Worm (Caenorhabditis elegans) whole organism, mixed stage, embryonic: ENCODE measurements around the gene cogc-2.

Source experiments
- blmp-1 ChIP-seq: fragments of 150-350 bp; optimal IDR thresholded peaks from 2 replicates; lab custom pipeline; 2014; ENCODE audit warnings: missing biosample characterization, missing genetic modification characterization
- ceh-43 ChIP-seq: fragments of 200-800 bp; sonication (Bioruptor generic); optimal IDR thresholded peaks from 2 replicates; lab custom pipeline; 2018; ENCODE audit warnings: mild to moderate bottlenecking, missing genetic modification characterization, moderate library complexity, missing compliant biosample characterization
- drap-1 ChIP-seq: fragments of 200-800 bp; sonication (Bioruptor generic); optimal IDR thresholded peaks from 3 replicates; lab custom pipeline; 2018; ENCODE audit warnings: mild to moderate bottlenecking, missing genetic modification characterization, missing compliant biosample characterization
- ham-2 ChIP-seq: fragments of 200-800 bp; sonication (Bioruptor generic); optimal IDR thresholded peaks from 2 replicates; lab custom pipeline; 2018; ENCODE audit warnings: mild to moderate bottlenecking, missing genetic modification characterization, missing compliant biosample characterization
- mab-5 ChIP-seq: fragments of 150-350 bp; optimal IDR thresholded peaks from 2 replicates; lab custom pipeline; 2014; ENCODE audit warnings: missing biosample characterization, missing genetic modification characterization
- nhr-12 ChIP-seq: fragments of 150-350 bp; optimal IDR thresholded peaks from 2 replicates; lab custom pipeline; 2014; ENCODE audit warnings: missing biosample characterization, missing genetic modification characterization
- nhr-28 ChIP-seq: fragments of 150-350 bp; optimal IDR thresholded peaks from 2 replicates; lab custom pipeline; 2014; ENCODE audit warnings: missing biosample characterization, missing genetic modification characterization
- nhr-76 ChIP-seq: sonication (generic microtip); optimal IDR thresholded peaks from 2 replicates; lab custom pipeline; 2017; ENCODE audit warnings: missing biosample characterization, missing genetic modification characterization
- pha-4 ChIP-seq: fragments of 150-350 bp; optimal IDR thresholded peaks from 2 replicates; lab custom pipeline; 2018; ENCODE audit warnings: missing biosample characterization, missing genetic modification reagents, missing genetic modification characterization
- snpc-4 ChIP-seq: fragments of 150-350 bp; optimal IDR thresholded peaks from 2 replicates; lab custom pipeline; 2014; ENCODE audit warnings: missing biosample characterization, missing genetic modification characterization
- sptf-1 ChIP-seq: sonication (generic microtip); optimal IDR thresholded peaks from 2 replicates; lab custom pipeline; 2017; ENCODE audit warnings: mild to moderate bottlenecking, missing genetic modification characterization, moderate library complexity, missing compliant biosample characterization
- unc-39 ChIP-seq: fragments of 150-350 bp; optimal IDR thresholded peaks from 2 replicates; lab custom pipeline; 2014; ENCODE audit warnings: missing biosample characterization, missing genetic modification characterization
- unc-62 ChIP-seq: fragments of 150-350 bp; optimal IDR thresholded peaks from 2 replicates; lab custom pipeline; 2014; ENCODE audit warnings: missing biosample characterization, missing genetic modification reagents, missing genetic modification characterization

ce11 chrIV:7010195-7010594, 29.2 kb downstream of the cogc-2 start:
- no peak for TF ChIP-seq ham-2 (GFP tag; lab: Kevin White, UChicago)
- no peak for TF ChIP-seq unc-39 (tag; lab: Kevin White, UChicago)
- TF ChIP-seq sptf-1 (tag; lab: Kevin White, UChicago) = no peak
- no peak for TF ChIP-seq nhr-76 (tag; lab: Kevin White, UChicago)
- no peak for TF ChIP-seq snpc-4 (tag; lab: Kevin White, UChicago)
- TF ChIP-seq nhr-12 (tag; lab: Kevin White, UChicago) = no peak
- TF ChIP-seq nhr-28 (tag; lab: Kevin White, UChicago) = no peak
- no peak for TF ChIP-seq mab-5 (tag; lab: Kevin White, UChicago)
- TF ChIP-seq pha-4 (tag; lab: Kevin White, UChicago) = no peak
- no peak for TF ChIP-seq drap-1 (GFP tag; lab: Kevin White, UChicago)
- no peak for TF ChIP-seq ceh-43 (GFP tag; lab: Kevin White, UChicago)
- no peak for TF ChIP-seq unc-62 (GFP tag; lab: Kevin White, UChicago)
- TF ChIP-seq blmp-1 (tag; lab: Kevin White, UChicago) = no peak
